Worm (Caenorhabditis elegans) whole organism, young adult: Measurements from ENCODE around the gene acy-3.

Experiments used
- B0035.1 ChIP-seq: sonication (generic microtip); optimal IDR thresholded peaks from 2 replicates; lab custom pipeline; 2016; ENCODE audit warnings: missing genetic modification characterization, mild to moderate bottlenecking, missing compliant biosample characterization, missing genotype, missing genetic modification reagents
- B0336.3 ChIP-seq: fragments of 200-800 bp; sonication (Bioruptor generic); IDR thresholded peaks from 2 replicates; pipeline ENCODE4 v1.3.6; 2022; ENCODE audit warnings: missing genetic modification characterization, missing compliant biosample characterization
- C17E4.6 ChIP-seq: fragments of 200-800 bp; sonication (Bioruptor generic); IDR thresholded peaks from 2 replicates; pipeline ENCODE4 v1.3.6; 2022; ENCODE audit warnings: missing genetic modification reagents, missing genetic modification characterization, missing compliant biosample characterization
- D2030.7 ChIP-seq: fragments of 200-800 bp; sonication (Bioruptor generic); IDR thresholded peaks from 2 replicates; pipeline ENCODE4 v1.3.6; 2022; ENCODE audit warnings: missing genetic modification reagents, missing genetic modification characterization, missing compliant biosample characterization
- F22D6.2 ChIP-seq: sonication (generic microtip); optimal IDR thresholded peaks from 2 replicates; lab custom pipeline; 2016; ENCODE audit warnings: mild to moderate bottlenecking, missing genetic modification characterization, missing compliant biosample characterization
- F33H1.4 ChIP-seq: fragments of 200-800 bp; sonication (Bioruptor generic); IDR thresholded peaks from 2 replicates; pipeline ENCODE4 v1.3.6; 2022; ENCODE audit warnings: missing genetic modification reagents, missing genetic modification characterization, missing compliant biosample characterization
- F37B4.10 ChIP-seq: fragments of 200-800 bp; sonication (Bioruptor generic); IDR thresholded peaks from 2 replicates; pipeline ENCODE4 v1.3.6; 2022; ENCODE audit warnings: missing genetic modification characterization, missing compliant biosample characterization
- K11D2.4 ChIP-seq: fragments of 200-800 bp; sonication (Bioruptor generic); IDR thresholded peaks from 2 replicates; pipeline ENCODE4 v1.3.6; 2022; ENCODE audit warnings: missing genetic modification reagents, missing genetic modification characterization, missing compliant biosample characterization
- T07F8.4 ChIP-seq: sonication (generic microtip); optimal IDR thresholded peaks from 2 replicates; lab custom pipeline; 2016; ENCODE audit warnings: mild to moderate bottlenecking, missing genetic modification characterization, moderate library complexity, missing compliant biosample characterization
- Y79H2A.3 ChIP-seq: fragments of 200-800 bp; sonication (Bioruptor generic); conservative IDR thresholded peaks from 2 replicates; pipeline ENCODE4 v1.3.6; 2022; ENCODE audit warnings: missing genetic modification reagents, missing genetic modification characterization, missing compliant biosample characterization
- Y95B8A.8 ChIP-seq: fragments of 200-800 bp; sonication (Bioruptor generic); IDR thresholded peaks from 2 replicates; pipeline ENCODE4 v1.3.6; 2022; ENCODE audit warnings: missing genetic modification reagents, missing genetic modification characterization, missing compliant biosample characterization
- ama-1 ChIP-seq, 3 experiments: fragments of 150-350 bp in 1 of 3; sonication (generic microtip) in 2 of 3; optimal IDR thresholded peaks; 2 replicates each; lab custom pipeline; 2014 to 2018; ENCODE audit warnings: missing biosample characterization in 2 of 3, missing genetic modification characterization in 2 of 3, missing genetic modification reagents in 2 of 3
- atf-7 ChIP-seq: sonication (generic microtip); optimal IDR thresholded peaks from 2 replicates; lab custom pipeline; 2017; ENCODE audit warnings: mild to moderate bottlenecking, missing genetic modification characterization, missing compliant biosample characterization
- athp-1 ChIP-seq: sonication (generic microtip); optimal IDR thresholded peaks from 2 replicates; lab custom pipeline; 2017; ENCODE audit warnings: mild to moderate bottlenecking, missing genetic modification characterization, missing compliant biosample characterization
- attf-5 ChIP-seq: fragments of 200-800 bp; sonication (Bioruptor generic); optimal IDR thresholded peaks from 2 replicates; lab custom pipeline; 2018; ENCODE audit warnings: mild to moderate bottlenecking, missing genetic modification characterization, missing compliant biosample characterization
- attf-6 ChIP-seq: fragments of 200-800 bp; sonication (Bioruptor generic); IDR thresholded peaks from 2 replicates; pipeline ENCODE4 v1.3.6; 2022; ENCODE audit warnings: missing genetic modification reagents, missing genetic modification characterization, missing compliant biosample characterization
- bed-1 ChIP-seq: fragments of 200-800 bp; sonication (Bioruptor generic); IDR thresholded peaks from 2 replicates; pipeline ENCODE4 v1.3.6; 2022; ENCODE audit warnings: missing genetic modification reagents, missing genetic modification characterization, missing compliant biosample characterization
- bed-2 ChIP-seq: fragments of 200-800 bp; sonication (Bioruptor generic); IDR thresholded peaks from 2 replicates; pipeline ENCODE4 v1.3.6; 2022; ENCODE audit warnings: missing genetic modification reagents, missing genetic modification characterization, missing compliant biosample characterization
- ccch-3 ChIP-seq: fragments of 200-800 bp; sonication (Bioruptor generic); optimal IDR thresholded peaks from 2 replicates; lab custom pipeline; 2018; ENCODE audit warnings: mild to moderate bottlenecking, missing genetic modification characterization, missing compliant biosample characterization
- ceh-27 ChIP-seq: fragments of 200-800 bp; sonication (Bioruptor generic); optimal IDR thresholded peaks from 2 replicates; lab custom pipeline; 2018; ENCODE audit warnings: mild to moderate bottlenecking, missing genetic modification characterization, moderate library complexity, missing compliant biosample characterization
- ceh-40 ChIP-seq: fragments of 200-800 bp; sonication (Bioruptor generic); IDR thresholded peaks from 2 replicates; pipeline ENCODE4 v1.3.6; 2022; ENCODE audit warnings: missing genetic modification characterization, missing compliant biosample characterization
- ceh-79 ChIP-seq: sonication (generic microtip); optimal IDR thresholded peaks from 2 replicates; lab custom pipeline; 2017; ENCODE audit warnings: mild to moderate bottlenecking, missing genetic modification characterization, missing compliant biosample characterization
- ceh-91 ChIP-seq: fragments of 200-800 bp; sonication (Bioruptor generic); IDR thresholded peaks from 2 replicates; pipeline ENCODE4 v1.3.6; 2022; ENCODE audit warnings: missing genetic modification reagents, missing genetic modification characterization, missing compliant biosample characterization
- die-1 ChIP-seq: sonication (generic microtip); optimal IDR thresholded peaks from 2 replicates; lab custom pipeline; 2016; ENCODE audit warnings: missing genotype, mild to moderate bottlenecking, missing genetic modification characterization, missing compliant biosample characterization
- dpff-1 ChIP-seq: sonication (generic microtip); optimal IDR thresholded peaks from 2 replicates; lab custom pipeline; 2017; ENCODE audit warnings: mild to moderate bottlenecking, missing genetic modification characterization, missing compliant biosample characterization
- efl-1 ChIP-seq: fragments of 150-350 bp; optimal IDR thresholded peaks from 2 replicates; lab custom pipeline; 2014; ENCODE audit warnings: missing biosample characterization, missing genetic modification reagents, missing genetic modification characterization
- egl-18 ChIP-seq: fragments of 200-800 bp; sonication (Bioruptor generic); IDR thresholded peaks from 2 replicates; pipeline ENCODE4 v1.3.6; 2022; ENCODE audit warnings: missing genetic modification reagents, missing genetic modification characterization, missing compliant biosample characterization
- fkh-3 ChIP-seq: sonication (generic microtip); optimal IDR thresholded peaks from 2 replicates; lab custom pipeline; 2016; ENCODE audit warnings: mild to moderate bottlenecking, missing genetic modification characterization, missing compliant biosample characterization
- gei-17 ChIP-seq: fragments of 200-800 bp; sonication (Bioruptor generic); optimal IDR thresholded peaks from 2 replicates; lab custom pipeline; 2018; ENCODE audit warnings: mild to moderate bottlenecking, missing genetic modification characterization, missing compliant biosample characterization
- hmg-1.2 ChIP-seq: fragments of 200-800 bp; sonication (Bioruptor generic); IDR thresholded peaks from 2 replicates; pipeline ENCODE4 v1.3.6; 2022; ENCODE audit warnings: missing genetic modification reagents, missing genetic modification characterization, missing compliant biosample characterization
- lin-26 ChIP-seq: fragments of 200-800 bp; sonication (Bioruptor generic); IDR thresholded peaks from 2 replicates; pipeline ENCODE4 v1.3.6; 2022; ENCODE audit warnings: missing genetic modification reagents, missing genetic modification characterization, missing compliant biosample characterization
- lin-40 ChIP-seq: sonication (generic microtip); optimal IDR thresholded peaks from 2 replicates; lab custom pipeline; 2016; ENCODE audit warnings: missing genetic modification characterization, mild to moderate bottlenecking, missing compliant biosample characterization, missing genotype, missing genetic modification reagents
- lsl-1 ChIP-seq: fragments of 200-800 bp; sonication (Bioruptor generic); optimal IDR thresholded peaks from 2 replicates; lab custom pipeline; 2018; ENCODE audit warnings: mild to moderate bottlenecking, missing genetic modification characterization, moderate library complexity, missing compliant biosample characterization
- madf-6 ChIP-seq: fragments of 200-800 bp; sonication (Bioruptor generic); IDR thresholded peaks from 2 replicates; pipeline ENCODE4 v1.3.6; 2022; ENCODE audit warnings: missing genetic modification reagents, missing genetic modification characterization, missing compliant biosample characterization
- madf-8 ChIP-seq: fragments of 200-800 bp; sonication (Bioruptor generic); conservative IDR thresholded peaks from 2 replicates; pipeline ENCODE4 v1.3.6; 2022; ENCODE audit warnings: missing genetic modification reagents, missing genetic modification characterization, missing compliant biosample characterization
- mes-4 ChIP-seq: sonication (generic microtip); optimal IDR thresholded peaks from 2 replicates; lab custom pipeline; 2016; ENCODE audit warnings: missing genotype, missing genetic modification characterization, missing compliant biosample characterization
- nfyb-1 ChIP-seq: fragments of 200-800 bp; sonication (Bioruptor generic); IDR thresholded peaks from 2 replicates; pipeline ENCODE4 v1.3.6; 2022; ENCODE audit warnings: missing genetic modification reagents, missing genetic modification characterization, missing compliant biosample characterization
- nhr-80 ChIP-seq: sonication (generic microtip); optimal IDR thresholded peaks from 2 replicates; lab custom pipeline; 2016; ENCODE audit warnings: missing genetic modification characterization, missing compliant biosample characterization
- rec-8 ChIP-seq, 2 experiments: sonication (generic microtip); optimal IDR thresholded peaks; 2 replicates each; lab custom pipeline; 2016; ENCODE audit warnings: mild to moderate bottlenecking in 2 of 2, missing genetic modification characterization in 2 of 2, missing genetic modification reagents in 2 of 2, missing genotype in 2 of 2, missing biosample characterization in 1 of 2, missing compliant biosample characterization in 1 of 2, moderate library complexity in 1 of 2
- sdz-38 ChIP-seq: sonication (generic microtip); optimal IDR thresholded peaks from 2 replicates; lab custom pipeline; 2016; ENCODE audit warnings: missing genotype, missing genetic modification characterization, missing compliant biosample characterization
- snpc-3.4 ChIP-seq: sonication (generic microtip); optimal IDR thresholded peaks from 2 replicates; lab custom pipeline; 2017; ENCODE audit warnings: missing genetic modification characterization, mild to moderate bottlenecking, missing compliant biosample characterization, antibody characterized with exemption, moderate library complexity, missing genotype, missing genetic modification reagents
- somi-1 ChIP-seq: fragments of 200-800 bp; sonication (Bioruptor generic); optimal IDR thresholded peaks from 2 replicates; lab custom pipeline; 2018; ENCODE audit warnings: mild to moderate bottlenecking, missing genetic modification characterization, missing compliant biosample characterization
- xnd-1 ChIP-seq: sonication (generic microtip); optimal IDR thresholded peaks from 2 replicates; lab custom pipeline; 2016; ENCODE audit warnings: missing genotype, missing genetic modification reagents, missing genetic modification characterization, missing compliant biosample characterization
- zim-3 ChIP-seq: sonication (generic microtip); optimal IDR thresholded peaks from 2 replicates; lab custom pipeline; 2017; ENCODE audit warnings: mild to moderate bottlenecking, missing genetic modification characterization, moderate library complexity, missing compliant biosample characterization
- ztf-22 ChIP-seq: fragments of 200-800 bp; sonication (Bioruptor generic); optimal IDR thresholded peaks from 2 replicates; lab custom pipeline; 2018; ENCODE audit warnings: mild to moderate bottlenecking, missing genetic modification characterization, moderate library complexity, missing compliant biosample characterization
- ztf-26 ChIP-seq: sonication (generic microtip); optimal IDR thresholded peaks from 2 replicates; lab custom pipeline; 2017; ENCODE audit warnings: missing genetic modification characterization, missing compliant biosample characterization
- ztf-3 ChIP-seq: fragments of 200-800 bp; sonication (Bioruptor generic); optimal IDR thresholded peaks from 2 replicates; lab custom pipeline; 2018; ENCODE audit warnings: mild to moderate bottlenecking, missing genetic modification characterization, missing compliant biosample characterization
- ztf-6 ChIP-seq: fragments of 200-800 bp; sonication (Bioruptor generic); IDR thresholded peaks from 2 replicates; pipeline ENCODE4 v1.3.6; 2022; ENCODE audit warnings: missing genetic modification reagents, missing genetic modification characterization, missing compliant biosample characterization

The acy-3 gene

ce11 chrIII:3729520-3729919 lies 56.8 kb downstream of the acy-3 start, which contains the start of gene F34D10.9:
Gene F34D10.9 (minus strand): TSS chrIII:3729620.
- no peak for TF ChIP-seq athp-1 (tag; lab: Kevin White, UChicago)
- TF ChIP-seq Y79H2A.3 (GFP tag; lab: Robert Waterston, UW): 0 out of 2 replicates have a peak, but pooled peaks have one; percentile 2
- TF ChIP-seq die-1: no peak

- TF ChIP-seq hmg-1.2 (no peak), bed-1 (GFP tag; lab: Robert Waterston, UW) (no peak), ceh-27 (GFP tag; lab: Kevin White, UChicago) (no peak), snpc-3.4 (tag; lab: Kevin White, UChicago) (peak; percentile 28), lin-40 (tag; lab: Kevin White, UChicago) (no peak), ztf-3 (GFP tag; lab: Kevin White, UChicago) (no peak), madf-6 (GFP tag; lab: Robert Waterston, UW) (peak; percentile 77), somi-1 (GFP tag; lab: Kevin White, UChicago) (no peak), ztf-26 (tag; lab: Kevin White, UChicago) (no peak), Y95B8A.8 (GFP tag; lab: Robert Waterston, UW) (no peak), lin-26 (GFP tag; lab: Robert Waterston, UW) (no peak), mes-4 (tag; lab: Kevin White, UChicago) (no peak), rec-8 (tag; optimal IDR thresholded peaks at IDR 0.05; lab: Kevin White, UChicago) (no peak), nhr-80 (no peak), ceh-91 (no peak), madf-8 (GFP tag; lab: Robert Waterston, UW) (peak; percentile 46; the same call in 1 of the 2 replicates), zim-3 (tag; lab: Kevin White, UChicago) (no peak), ceh-40 (no peak), dpff-1 (tag; lab: Kevin White, UChicago) (no peak), ama-1 (optimal IDR thresholded peaks at IDR 0.05; lab: Kevin White, UChicago) (no peak), ama-1 (GFP tag; optimal IDR thresholded peaks at IDR 0.05; lab: Kevin White, UChicago) (no peak), ceh-79 (tag; lab: Kevin White, UChicago) (no peak), xnd-1 (tag; lab: Kevin White, UChicago) (peak; percentile 45), F33H1.4 (GFP tag; lab: Robert Waterston, UW) (peak; percentile 82), T07F8.4 (tag; lab: Kevin White, UChicago) (no peak), B0336.3 (GFP tag; lab: Robert Waterston, UW) (no peak), F22D6.2 (tag; lab: Kevin White, UChicago) (no peak), sdz-38 (tag; lab: Kevin White, UChicago) (no peak), K11D2.4 (GFP tag; lab: Robert Waterston, UW) (no peak), attf-6 (no peak), C17E4.6 (GFP tag; lab: Robert Waterston, UW) (no peak), nfyb-1 (no peak), B0035.1 (tag; lab: Kevin White, UChicago) (no peak), lsl-1 (peak; percentile 83), D2030.7 (GFP tag; lab: Robert Waterston, UW) (0 out of 2 replicates have a peak, but pooled peaks have one; percentile 26), ccch-3 (no peak), attf-5 (GFP tag; lab: Kevin White, UChicago) (no peak), bed-2 (no peak), F37B4.10 (GFP tag; lab: Robert Waterston, UW) (no peak), efl-1 (GFP tag; lab: Kevin White, UChicago) (peak; percentile 68), ztf-6 (GFP tag; lab: Robert Waterston, UW) (no peak), gei-17 (no peak), fkh-3 (tag; lab: Kevin White, UChicago) (no peak), atf-7 (tag; lab: Kevin White, UChicago) (no peak), egl-18 (GFP tag; lab: Robert Waterston, UW) (no peak), ztf-22 (GFP tag; lab: Kevin White, UChicago) (no peak)
Measured at ce11 chrIII:3726443-3726842, 59.8 kb downstream of the acy-3 start, which contains the start of gene gldi-5. Gene gldi-5 (minus strand): TSS chrIII:3726500.
